Fruit fly (Drosophila melanogaster) whole organism, embryonic: ENCODE measurements around the gene Inx3.

Source experiments
- Six4 ChIP-seq: fragments of 200-800 bp; sonication (Bioruptor generic); optimal IDR thresholded peaks from 2 replicates; lab custom pipeline; 2016; ENCODE audit warnings: missing biosample characterization, missing genetic modification characterization
- trh ChIP-seq: fragments of 200-800 bp; sonication (Bioruptor generic); optimal IDR thresholded peaks from 2 replicates; lab custom pipeline; 2016; ENCODE audit warnings: missing biosample characterization, missing genetic modification characterization

- TF ChIP-seq trh (no peak), Six4 (no peak)
Measured at dm6 chr3R:28904174-28904573, 44.9 kb upstream of the Inx3 start.
